Worm (Caenorhabditis elegans): ENCODE results near the gene tut-1.

ce11 chrIV:97681-98080 lies 23.8 kb downstream of the tut-1 start:
- TF ChIP-seq cog-1 (tag; optimal IDR thresholded peaks at IDR 0.05), result no peak
- no peak for TF ChIP-seq ztf-29 (GFP tag; IDR thresholded peaks at IDR 0.05)
- no peak for TF ChIP-seq T22C8.4 (GFP tag; IDR thresholded peaks at IDR 0.05)
- TF ChIP-seq flt-1 (GFP tag; IDR thresholded peaks at IDR 0.05), result no peak
- TF ChIP-seq ztf-23 (GFP tag; IDR thresholded peaks at IDR 0.05), result no peak
- no peak for TF ChIP-seq klf-2 (GFP tag; conservative IDR thresholded peaks at IDR 0.05)
- TF ChIP-seq ref-1 (GFP tag; conservative IDR thresholded peaks at IDR 0.05), result no peak
- TF ChIP-seq tab-1 (GFP tag; IDR thresholded peaks at IDR 0.05), result no peak
- TF ChIP-seq med-1 (GFP tag; optimal IDR thresholded peaks at IDR 0.05; ENCODE audit: insufficient read depth), result no peak
